Worm (Caenorhabditis elegans) whole organism, early embryonic: ENCODE measurements around the gene F54E12.2.

Experiments
- ama-1 ChIP-seq: fragments of 150-350 bp; optimal IDR thresholded peaks from 2 replicates; lab custom pipeline; 2014
- ets-7 ChIP-seq: sonication (generic microtip); optimal IDR thresholded peaks from 2 replicates; lab custom pipeline; 2016; ENCODE audit warnings: missing genotype, missing genetic modification characterization, missing compliant biosample characterization

DNA sequence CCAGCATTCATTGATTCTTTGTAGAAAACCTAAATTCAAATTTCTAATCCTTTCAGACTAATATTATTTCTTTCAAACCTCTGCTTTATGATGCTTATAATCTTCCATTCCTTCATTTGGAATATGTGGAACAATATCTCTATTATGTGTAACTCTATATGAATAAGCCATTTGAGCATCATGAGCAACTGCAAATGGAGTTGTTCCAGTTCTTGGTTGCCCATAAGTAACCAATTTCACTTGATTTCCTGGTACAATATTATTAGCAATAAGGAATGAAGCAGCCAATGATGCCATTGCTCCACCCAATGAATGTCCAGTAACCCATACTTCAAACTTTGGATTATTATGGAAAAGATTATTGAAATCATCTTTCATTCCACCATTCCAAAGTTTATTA, 32.0 kb downstream of the F54E12.2 start:
- TF ChIP-seq ama-1 (lab: Kevin White, UChicago) (no peak), ets-7 (no peak)
